Worm (Caenorhabditis elegans) whole organism, L1 larva: ENCODE results near the gene K04C2.5.

ENCODE experiments used
- F16B12.6 ChIP-seq: fragments of 150-350 bp; optimal IDR thresholded peaks from 2 replicates; lab custom pipeline; 2014; ENCODE audit warnings: missing biosample characterization, missing genetic modification characterization
- ama-1 ChIP-seq: fragments of 150-350 bp; optimal IDR thresholded peaks from 2 replicates; lab custom pipeline; 2014
- mep-1 ChIP-seq: fragments of 150-350 bp; optimal IDR thresholded peaks from 2 replicates; lab custom pipeline; 2014; ENCODE audit warnings: missing biosample characterization, missing genetic modification characterization
- nhr-77 ChIP-seq: fragments of 150-350 bp; optimal IDR thresholded peaks from 2 replicates; lab custom pipeline; 2014; ENCODE audit warnings: missing biosample characterization, missing genetic modification characterization
- pax-3 ChIP-seq: fragments of 200-800 bp; sonication (Bioruptor generic); optimal IDR thresholded peaks from 2 replicates; lab custom pipeline; 2018; ENCODE audit warnings: mild to moderate bottlenecking, missing genetic modification characterization, moderate library complexity, missing compliant biosample characterization
- tlp-1 ChIP-seq: fragments of 150-350 bp; optimal IDR thresholded peaks from 2 replicates; lab custom pipeline; 2014; ENCODE audit warnings: missing biosample characterization, missing genetic modification characterization

- TF ChIP-seq ama-1 (lab: Kevin White, UChicago) (no peak), F16B12.6 (tag; lab: Kevin White, UChicago) (no peak), mep-1 (no peak), pax-3 (tag; lab: Kevin White, UChicago) (no peak), nhr-77 (tag; lab: Kevin White, UChicago) (no peak), tlp-1 (tag; lab: Kevin White, UChicago) (no peak)
Measured at ce11 chrIII:6884203-6884602, 7.3 kb downstream of the K04C2.5 start, which contains the start of gene med-2.
